Worm (Caenorhabditis elegans): ENCODE measurements around the gene F49C5.3.

- TF ChIP-seq flt-1 (GFP tag; IDR thresholded peaks at IDR 0.05) (no peak), tab-1 (GFP tag; IDR thresholded peaks at IDR 0.05) (no peak), ztf-23 (GFP tag; IDR thresholded peaks at IDR 0.05) (no peak), ref-1 (GFP tag; conservative IDR thresholded peaks at IDR 0.05) (no peak), T22C8.4 (GFP tag; IDR thresholded peaks at IDR 0.05) (no peak), ztf-29 (GFP tag; IDR thresholded peaks at IDR 0.05) (no peak), cog-1 (tag; optimal IDR thresholded peaks at IDR 0.05) (no peak), klf-2 (GFP tag; conservative IDR thresholded peaks at IDR 0.05) (no peak), med-1 (GFP tag; optimal IDR thresholded peaks at IDR 0.05; ENCODE audit: insufficient read depth) (no peak)
These were observed 33.5 kb upstream of the F49C5.3 start, which contains the start of gene ador-1 for ce11 chrII:12502784-12503183.
